Worm (Caenorhabditis elegans) whole organism, young adult: ENCODE data around the gene F21D12.2.
A peak's percentile ranks its signal among the peaks of the same experiment; 100 is the strongest.

Experiments used
- B0261.1 ChIP-seq: sonication (generic microtip); optimal IDR thresholded peaks from 2 replicates; lab custom pipeline; 2016; ENCODE audit warnings: mild to moderate bottlenecking, missing genetic modification characterization, moderate library complexity, missing compliant biosample characterization
- F22D6.2 ChIP-seq: sonication (generic microtip); optimal IDR thresholded peaks from 2 replicates; lab custom pipeline; 2016; ENCODE audit warnings: mild to moderate bottlenecking, missing genetic modification characterization, missing compliant biosample characterization
- F23B12.7 ChIP-seq: sonication (generic microtip); optimal IDR thresholded peaks from 2 replicates; lab custom pipeline; 2017; ENCODE audit warnings: missing genetic modification characterization, mild to moderate bottlenecking, missing compliant biosample characterization, antibody characterized with exemption, moderate library complexity; ENCODE audit not compliant: insufficient read depth
- F57C9.4 ChIP-seq: sonication (generic microtip); optimal IDR thresholded peaks from 2 replicates; lab custom pipeline; 2017; ENCODE audit warnings: mild to moderate bottlenecking, missing genetic modification characterization, missing compliant biosample characterization
- Y53G8AR.9 ChIP-seq: fragments of 200-800 bp; sonication (Bioruptor generic); conservative IDR thresholded peaks from 2 replicates; pipeline ENCODE4 v1.3.6; 2022; ENCODE audit warnings: missing genetic modification reagents, missing genetic modification characterization, missing compliant biosample characterization
- Y67H2A.10 ChIP-seq: fragments of 200-800 bp; sonication (Bioruptor generic); conservative IDR thresholded peaks from 2 replicates; pipeline ENCODE4 v1.3.6; 2022; ENCODE audit warnings: missing genetic modification reagents, missing genetic modification characterization, missing compliant biosample characterization
- akir-1 ChIP-seq: fragments of 200-800 bp; sonication (Bioruptor generic); optimal IDR thresholded peaks from 2 replicates; lab custom pipeline; 2018; ENCODE audit warnings: mild to moderate bottlenecking, missing genetic modification characterization, moderate library complexity, missing compliant biosample characterization
- aptf-2 ChIP-seq: fragments of 200-800 bp; sonication (Bioruptor generic); conservative IDR thresholded peaks from 2 replicates; pipeline ENCODE4 v1.3.6; 2022; ENCODE audit warnings: missing genetic modification reagents, missing genetic modification characterization, missing compliant biosample characterization
- aptf-3 ChIP-seq: fragments of 200-800 bp; sonication (Bioruptor generic); IDR thresholded peaks from 2 replicates; pipeline ENCODE4 v1.3.6; 2022; ENCODE audit warnings: missing genetic modification characterization, missing compliant biosample characterization
- atf-7 ChIP-seq: sonication (generic microtip); optimal IDR thresholded peaks from 2 replicates; lab custom pipeline; 2017; ENCODE audit warnings: mild to moderate bottlenecking, missing genetic modification characterization, missing compliant biosample characterization
- athp-1 ChIP-seq: sonication (generic microtip); optimal IDR thresholded peaks from 2 replicates; lab custom pipeline; 2017; ENCODE audit warnings: mild to moderate bottlenecking, missing genetic modification characterization, missing compliant biosample characterization
- attf-3 ChIP-seq: fragments of 200-800 bp; sonication (Bioruptor generic); conservative IDR thresholded peaks from 2 replicates; pipeline ENCODE4 v1.3.6; 2022; ENCODE audit warnings: missing genetic modification reagents, missing genetic modification characterization, missing compliant biosample characterization
- attf-6 ChIP-seq: fragments of 200-800 bp; sonication (Bioruptor generic); IDR thresholded peaks from 2 replicates; pipeline ENCODE4 v1.3.6; 2022; ENCODE audit warnings: missing genetic modification reagents, missing genetic modification characterization, missing compliant biosample characterization
- bed-2 ChIP-seq: fragments of 200-800 bp; sonication (Bioruptor generic); IDR thresholded peaks from 2 replicates; pipeline ENCODE4 v1.3.6; 2022; ENCODE audit warnings: missing genetic modification reagents, missing genetic modification characterization, missing compliant biosample characterization
- cebp-1 ChIP-seq, 2 experiments: fragments of 200-800 bp in 1 of 2; sonication (Bioruptor generic) in 1 of 2; sonication (generic microtip) in 1 of 2; IDR thresholded peaks in 1 of 2; optimal IDR thresholded peaks in 1 of 2; 2 replicates each; pipeline versions ENCODE4 v1.3.6 to Lab custom; 2017 to 2022; ENCODE audit warnings: missing compliant biosample characterization in 2 of 2, missing genetic modification characterization in 2 of 2, mild to moderate bottlenecking in 1 of 2, missing genetic modification reagents in 1 of 2, moderate library complexity in 1 of 2
- ceh-100 ChIP-seq: fragments of 200-800 bp; sonication (Bioruptor generic); IDR thresholded peaks from 2 replicates; pipeline ENCODE4 v1.3.6; 2022; ENCODE audit warnings: missing genetic modification reagents, missing genetic modification characterization, missing compliant biosample characterization
- ceh-40 ChIP-seq: fragments of 200-800 bp; sonication (Bioruptor generic); IDR thresholded peaks from 2 replicates; pipeline ENCODE4 v1.3.6; 2022; ENCODE audit warnings: missing genetic modification characterization, missing compliant biosample characterization
- chd-7 ChIP-seq: sonication (generic microtip); optimal IDR thresholded peaks from 2 replicates; lab custom pipeline; 2016; ENCODE audit warnings: mild to moderate bottlenecking, missing genetic modification characterization, moderate library complexity, missing compliant biosample characterization
- die-1 ChIP-seq: sonication (generic microtip); optimal IDR thresholded peaks from 2 replicates; lab custom pipeline; 2016; ENCODE audit warnings: missing genotype, mild to moderate bottlenecking, missing genetic modification characterization, missing compliant biosample characterization
- dpff-1 ChIP-seq: sonication (generic microtip); optimal IDR thresholded peaks from 2 replicates; lab custom pipeline; 2017; ENCODE audit warnings: mild to moderate bottlenecking, missing genetic modification characterization, missing compliant biosample characterization
- egrh-3 ChIP-seq: fragments of 200-800 bp; sonication (Bioruptor generic); IDR thresholded peaks from 2 replicates; pipeline ENCODE4 v1.3.6; 2022; ENCODE audit warnings: missing genetic modification reagents, missing genetic modification characterization, missing compliant biosample characterization
- ekl-4 ChIP-seq: fragments of 200-800 bp; sonication (Bioruptor generic); IDR thresholded peaks from 2 replicates; pipeline ENCODE4 v1.3.6; 2022; ENCODE audit warnings: missing genetic modification reagents, missing genetic modification characterization, missing compliant biosample characterization
- him-1 ChIP-seq: sonication (generic microtip); optimal IDR thresholded peaks from 2 replicates; lab custom pipeline; 2016; ENCODE audit warnings: missing genotype, missing genetic modification reagents, missing genetic modification characterization, missing compliant biosample characterization
- hlh-12 ChIP-seq: sonication (generic microtip); optimal IDR thresholded peaks from 2 replicates; lab custom pipeline; 2016; ENCODE audit warnings: missing genetic modification characterization, missing compliant biosample characterization
- hlh-26 ChIP-seq: fragments of 200-800 bp; sonication (Bioruptor generic); conservative IDR thresholded peaks from 2 replicates; pipeline ENCODE4 v1.3.6; 2022; ENCODE audit warnings: missing genetic modification reagents, missing genetic modification characterization, missing compliant biosample characterization
- hrde-1 ChIP-seq: sonication (generic microtip); optimal IDR thresholded peaks from 2 replicates; lab custom pipeline; 2016; ENCODE audit warnings: missing genetic modification characterization, mild to moderate bottlenecking, missing compliant biosample characterization, moderate library complexity, missing genotype, missing genetic modification reagents, borderline replicate concordance
- hsf-1 ChIP-seq: fragments of 200-800 bp; sonication (Bioruptor generic); IDR thresholded peaks from 2 replicates; pipeline ENCODE4 v1.3.6; 2022; ENCODE audit warnings: missing genetic modification reagents, missing genetic modification characterization, missing compliant biosample characterization
- lag-1 ChIP-seq: fragments of 200-800 bp; sonication (Bioruptor generic); IDR thresholded peaks from 2 replicates; pipeline ENCODE4 v1.3.6; 2022; ENCODE audit warnings: missing genetic modification reagents, missing genetic modification characterization, missing compliant biosample characterization
- let-607 ChIP-seq, 2 experiments: fragments of 200-800 bp in 1 of 2; sonication (Bioruptor generic) in 1 of 2; sonication (generic microtip) in 1 of 2; optimal IDR thresholded peaks; 2 replicates each; lab custom pipeline; 2016 to 2018; ENCODE audit warnings: mild to moderate bottlenecking in 2 of 2, missing compliant biosample characterization in 2 of 2, missing genetic modification characterization in 2 of 2, moderate library complexity in 2 of 2, missing genotype in 1 of 2
- lin-35 ChIP-seq, 3 experiments: fragments of 150-350 bp in 2 of 3; sonication (generic microtip) in 1 of 3; optimal IDR thresholded peaks; 2 replicates each; lab custom pipeline; 2014 to 2018; ENCODE audit warnings: missing biosample characterization in 3 of 3, missing genetic modification characterization in 3 of 3, missing genetic modification reagents in 3 of 3
- madf-10 ChIP-seq: sonication (generic microtip); optimal IDR thresholded peaks from 2 replicates; lab custom pipeline; 2016; ENCODE audit warnings: mild to moderate bottlenecking, missing genetic modification characterization, missing compliant biosample characterization
- madf-8 ChIP-seq: fragments of 200-800 bp; sonication (Bioruptor generic); conservative IDR thresholded peaks from 2 replicates; pipeline ENCODE4 v1.3.6; 2022; ENCODE audit warnings: missing genetic modification reagents, missing genetic modification characterization, missing compliant biosample characterization
- mcd-1 ChIP-seq: fragments of 200-800 bp; sonication (Bioruptor generic); IDR thresholded peaks from 2 replicates; pipeline ENCODE4 v1.3.6; 2022; ENCODE audit warnings: missing genetic modification reagents, missing genetic modification characterization, missing compliant biosample characterization
- mel-28 ChIP-seq: sonication (generic microtip); optimal IDR thresholded peaks from 2 replicates; lab custom pipeline; 2016; ENCODE audit warnings: borderline replicate concordance, mild to moderate bottlenecking, missing genetic modification characterization, missing compliant biosample characterization
- nfya-1 ChIP-seq: sonication (generic microtip); optimal IDR thresholded peaks from 2 replicates; lab custom pipeline; 2017; ENCODE audit warnings: antibody characterized with exemption, missing compliant biosample characterization, missing genetic modification characterization, borderline replicate concordance; ENCODE audit not compliant: insufficient read depth
- nfyb-1 ChIP-seq: fragments of 200-800 bp; sonication (Bioruptor generic); IDR thresholded peaks from 2 replicates; pipeline ENCODE4 v1.3.6; 2022; ENCODE audit warnings: missing genetic modification reagents, missing genetic modification characterization, missing compliant biosample characterization
- rcor-1 ChIP-seq: fragments of 200-800 bp; sonication (Bioruptor generic); IDR thresholded peaks from 2 replicates; pipeline ENCODE4 v1.3.6; 2022; ENCODE audit warnings: missing genetic modification reagents, missing genetic modification characterization, missing compliant biosample characterization
- rpc-1 ChIP-seq, 2 experiments: fragments of 150-350 bp in 1 of 2; sonication (generic microtip) in 1 of 2; optimal IDR thresholded peaks; 2 replicates each; lab custom pipeline; 2014 to 2018; ENCODE audit warnings: missing biosample characterization in 1 of 2, missing genetic modification characterization in 1 of 2, missing genetic modification reagents in 1 of 2, missing genotype in 1 of 2
- snpc-1.1 ChIP-seq: sonication (generic microtip); optimal IDR thresholded peaks from 2 replicates; lab custom pipeline; 2017; ENCODE audit warnings: missing genetic modification characterization, mild to moderate bottlenecking, missing compliant biosample characterization, antibody characterized with exemption, moderate library complexity, missing genotype, missing genetic modification reagents; ENCODE audit not compliant: insufficient read depth
- tbx-9 ChIP-seq: sonication (generic microtip); optimal IDR thresholded peaks from 2 replicates; lab custom pipeline; 2016; ENCODE audit warnings: borderline replicate concordance, missing genetic modification characterization, inconsistent platforms, missing compliant biosample characterization
- unc-62 ChIP-seq: fragments of 150-350 bp; optimal IDR thresholded peaks from 2 replicates; lab custom pipeline; 2014; ENCODE audit warnings: missing biosample characterization, missing genetic modification reagents, missing genetic modification characterization
- ztf-18 ChIP-seq: sonication (generic microtip); optimal IDR thresholded peaks from 2 replicates; lab custom pipeline; 2016; ENCODE audit warnings: missing genotype, mild to moderate bottlenecking, missing genetic modification characterization, missing compliant biosample characterization
- ztf-25 ChIP-seq: fragments of 200-800 bp; sonication (Bioruptor generic); IDR thresholded peaks from 2 replicates; pipeline ENCODE4 v1.3.6; 2022; ENCODE audit warnings: missing genetic modification reagents, missing genetic modification characterization, missing compliant biosample characterization

F21D12.2 gene

DNA sequence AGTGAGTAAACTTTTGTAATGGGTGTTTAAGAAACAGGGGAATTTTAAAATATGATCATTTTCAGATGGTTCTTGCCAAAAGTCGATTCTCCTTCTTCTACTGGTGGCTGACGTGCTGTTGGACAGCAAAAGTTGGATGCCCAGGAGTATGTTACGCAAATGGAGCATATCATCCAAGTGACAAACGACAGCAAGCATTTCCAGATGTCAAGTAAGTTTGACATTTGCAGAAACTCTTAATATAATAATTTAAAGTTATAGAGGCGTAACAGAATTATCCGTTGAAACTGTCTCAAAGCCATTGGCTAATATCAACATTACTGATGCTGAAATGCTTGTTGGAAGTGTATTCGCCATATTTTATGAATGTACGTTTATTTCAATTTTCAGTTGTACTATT is 30.5 kb downstream of the F21D12.2 start (continued):
- TF ChIP-seq him-1 (no peak), B0261.1 (tag; lab: Kevin White, UChicago) (no peak), Y53G8AR.9 (GFP tag; lab: Robert Waterston, UW) (no peak), F57C9.4 (tag; lab: Kevin White, UChicago) (no peak)

DNA sequence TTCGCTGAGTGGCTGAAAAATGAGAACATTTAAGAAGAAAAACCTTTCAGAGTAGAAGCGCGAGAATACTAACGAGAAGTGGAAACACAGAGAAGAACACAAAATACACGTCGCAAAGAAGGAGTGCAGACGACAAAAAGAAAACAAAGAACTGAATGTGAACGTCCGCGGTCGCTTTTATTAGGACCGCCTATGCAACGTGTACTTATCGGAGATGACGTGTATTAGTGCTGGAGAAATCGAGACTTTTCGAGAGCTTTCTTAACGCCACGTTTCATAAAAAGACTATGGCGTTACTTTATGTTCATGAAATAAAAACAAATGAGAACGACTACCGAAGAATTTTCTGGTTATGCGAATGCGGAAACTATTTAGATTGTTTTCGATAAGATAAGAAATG is 34.9 kb downstream of the F21D12.2 start, which contains the start of gene hsp-4:
TSS of gene hsp-4 (minus strand) at position 139 of the 400 bp plus-strand sequence.
- no peak for TF ChIP-seq attf-3 (GFP tag; lab: Robert Waterston, UW)
- TF ChIP-seq hsf-1 (GFP tag; lab: Robert Waterston, UW) = peak; percentile 54; the same call in 1 of the 2 replicates
- 0 out of 2 replicates have a peak, but pooled peaks have one; percentile 9 for TF ChIP-seq aptf-2 (GFP tag; lab: Robert Waterston, UW)
- no peak for TF ChIP-seq F57C9.4 (tag; lab: Kevin White, UChicago)
- no peak for TF ChIP-seq tbx-9
- no peak for TF ChIP-seq bed-2 (GFP tag; lab: Robert Waterston, UW)
- TF ChIP-seq chd-7 = no peak
- TF ChIP-seq let-607 (tag; optimal IDR thresholded peaks at IDR 0.05; lab: Kevin White, UChicago) = peak in 1 of 2 experiments; percentile 70
- no peak for TF ChIP-seq nfya-1
- TF ChIP-seq ekl-4 = no peak

DNA sequence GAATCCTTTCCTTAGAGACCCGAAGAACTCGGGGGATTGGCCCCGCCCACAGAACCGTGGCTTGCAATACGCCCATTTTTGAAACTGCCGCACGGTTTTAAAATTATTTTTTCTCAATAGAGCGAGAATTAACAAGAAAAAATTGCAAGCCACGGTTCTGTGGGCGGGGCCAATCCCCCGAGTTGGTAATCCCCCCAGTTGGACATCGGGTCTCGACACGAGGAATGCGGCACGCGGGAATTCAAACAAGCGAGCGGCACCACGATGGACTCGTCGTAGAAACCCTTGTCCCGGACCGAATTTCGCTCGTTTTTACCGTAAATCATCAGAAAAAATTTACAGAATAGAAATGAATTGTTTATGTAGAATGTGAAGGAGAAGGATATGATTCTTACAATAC is 35.5 kb downstream of the F21D12.2 start:
- TF ChIP-seq ztf-18 (tag; lab: Kevin White, UChicago) = peak; percentile 30
- no peak for TF ChIP-seq atf-7 (tag; lab: Kevin White, UChicago)
- no peak for TF ChIP-seq F22D6.2 (tag; lab: Kevin White, UChicago)
- TF ChIP-seq Y67H2A.10 (GFP tag; lab: Robert Waterston, UW) = no peak
- TF ChIP-seq ceh-100 (GFP tag; lab: Robert Waterston, UW) = peak; percentile 70
- no peak for TF ChIP-seq rpc-1 (optimal IDR thresholded peaks at IDR 0.05; lab: Kevin White, UChicago)
- no peak for TF ChIP-seq rpc-1 (tag; optimal IDR thresholded peaks at IDR 0.05; lab: Kevin White, UChicago)
- TF ChIP-seq hlh-26 (GFP tag; lab: Robert Waterston, UW) = no peak
- no peak for TF ChIP-seq ztf-25
- no peak for TF ChIP-seq mel-28 (tag; lab: Kevin White, UChicago)
- TF ChIP-seq lin-35 (GFP tag; optimal IDR thresholded peaks at IDR 0.05; lab: Kevin White, UChicago) = no peak
- TF ChIP-seq aptf-3 (GFP tag; lab: Robert Waterston, UW) = no peak
- TF ChIP-seq hlh-12 (tag; lab: Kevin White, UChicago) = no peak
- no peak for TF ChIP-seq die-1
- no peak for TF ChIP-seq athp-1 (tag; lab: Kevin White, UChicago)
- TF ChIP-seq unc-62 = no peak
- TF ChIP-seq hrde-1 = no peak
- peak; percentile 56; the same call in 1 of the 2 replicates for TF ChIP-seq madf-8 (GFP tag; lab: Robert Waterston, UW)
- TF ChIP-seq ceh-40 (GFP tag; lab: Robert Waterston, UW) = no peak
- peak; percentile 69 for TF ChIP-seq mcd-1
- TF ChIP-seq F23B12.7 (tag; lab: Kevin White, UChicago) = no peak
- TF ChIP-seq egrh-3 (GFP tag; lab: Robert Waterston, UW) = peak; percentile 29; the same call in 1 of the 2 replicates
- TF ChIP-seq cebp-1 (GFP tag; IDR thresholded peaks at IDR 0.05; lab: Robert Waterston, UW) = no peak
- no peak for TF ChIP-seq cebp-1 (tag; optimal IDR thresholded peaks at IDR 0.05; lab: Kevin White, UChicago)
- no peak for TF ChIP-seq akir-1 (GFP tag; lab: Kevin White, UChicago)
- no peak for TF ChIP-seq dpff-1 (tag; lab: Kevin White, UChicago)
- no peak for TF ChIP-seq B0261.1 (tag; lab: Kevin White, UChicago)
- no peak for TF ChIP-seq let-607 (tag; optimal IDR thresholded peaks at IDR 0.05; lab: Kevin White, UChicago)
- no peak for TF ChIP-seq nfyb-1 (GFP tag; lab: Robert Waterston, UW)
- TF ChIP-seq lag-1 (GFP tag; lab: Robert Waterston, UW) = no peak
- TF ChIP-seq madf-10 (tag; lab: Kevin White, UChicago) = no peak
- TF ChIP-seq snpc-1.1 (tag; lab: Kevin White, UChicago) = no peak
- 0 out of 2 replicates have a peak, but pooled peaks have one; percentile 8 for TF ChIP-seq attf-3 (GFP tag; lab: Robert Waterston, UW)
- peak; percentile 65 for TF ChIP-seq rcor-1 (GFP tag; lab: Robert Waterston, UW)
- 0 out of 2 replicates have a peak, but pooled peaks have one; percentile 38 for TF ChIP-seq attf-6 (GFP tag; lab: Robert Waterston, UW)
- no peak for TF ChIP-seq him-1
